Fruit fly (Drosophila melanogaster): ENCODE data around the gene CG11695.

The CG11695 gene

dm6 chrX:11616496-11616952 lies 39.8 kb downstream of the CG11695 start:
- no peak for TF ChIP-seq Vsx2 (GFP tag; optimal IDR thresholded peaks at IDR 0.05; ENCODE audit: partially characterized antibody)
- no peak for TF ChIP-seq pan (optimal IDR thresholded peaks at IDR 0.05)
- no peak for TF ChIP-seq Myc (optimal IDR thresholded peaks at IDR 0.05)
- no peak for TF ChIP-seq foxo (GFP tag; optimal IDR thresholded peaks at IDR 0.05)
- no peak for TF ChIP-seq Rel (GFP tag; optimal IDR thresholded peaks at IDR 0.05)
- TF ChIP-seq Rel (tag; optimal IDR thresholded peaks at IDR 0.05), result no peak
- TF ChIP-seq sage (GFP tag; optimal IDR thresholded peaks at IDR 0.05), result no peak
- no peak for TF ChIP-seq GATAd (GFP tag; optimal IDR thresholded peaks at IDR 0.05)
- TF ChIP-seq fru (GFP tag; optimal IDR thresholded peaks at IDR 0.05), result no peak
- no peak for TF ChIP-seq Mio (GFP tag; optimal IDR thresholded peaks at IDR 0.05)
- TF ChIP-seq br (GFP tag; optimal IDR thresholded peaks at IDR 0.05), result no peak
- TF ChIP-seq dsf (GFP tag; optimal IDR thresholded peaks at IDR 0.05; ENCODE audit: borderline replicate concordance), result no peak
- no peak for TF ChIP-seq jim (GFP tag; optimal IDR thresholded peaks at IDR 0.05)
- TF ChIP-seq woc (GFP tag; optimal IDR thresholded peaks at IDR 0.05), result no peak
- TF ChIP-seq OdsH (GFP tag; optimal IDR thresholded peaks at IDR 0.05), result no peak
- TF ChIP-seq rgr (GFP tag; optimal IDR thresholded peaks at IDR 0.05), result no peak
- TF ChIP-seq usp (GFP tag; optimal IDR thresholded peaks at IDR 0.05), result no peak
- TF ChIP-seq Hr78 (GFP tag; optimal IDR thresholded peaks at IDR 0.05), result no peak

- no peak for TF ChIP-seq jim (GFP tag; optimal IDR thresholded peaks at IDR 0.05)
- TF ChIP-seq CG9705 (GFP tag; optimal IDR thresholded peaks at IDR 0.05), result no peak
- no peak for TF ChIP-seq h (GFP tag; optimal IDR thresholded peaks at IDR 0.05)
- no peak for TF ChIP-seq Abd-B (GFP tag; optimal IDR thresholded peaks at IDR 0.05)
- no peak for TF ChIP-seq br (GFP tag; optimal IDR thresholded peaks at IDR 0.05)
- no peak for TF ChIP-seq sv (GFP tag; optimal IDR thresholded peaks at IDR 0.05)
- no peak for TF ChIP-seq brk (GFP tag; optimal IDR thresholded peaks at IDR 0.05)
- no peak for TF ChIP-seq Jra (GFP tag; optimal IDR thresholded peaks at IDR 0.05)
- no peak for TF ChIP-seq CG32264 (GFP tag; optimal IDR thresholded peaks at IDR 0.05)
- no peak for TF ChIP-seq woc (GFP tag; optimal IDR thresholded peaks at IDR 0.05)
- no peak for TF ChIP-seq Hr83 (GFP tag; optimal IDR thresholded peaks at IDR 0.05; ENCODE audit: poor library complexity, severe bottlenecking)
- no peak for TF ChIP-seq CrebA (GFP tag; optimal IDR thresholded peaks at IDR 0.05; ENCODE audit: borderline replicate concordance)
- no peak for TF ChIP-seq Hnf4 (GFP tag; optimal IDR thresholded peaks at IDR 0.05)
- no peak for TF ChIP-seq tai (GFP tag; optimal IDR thresholded peaks at IDR 0.05)
- no peak for TF ChIP-seq Mio (GFP tag; optimal IDR thresholded peaks at IDR 0.05)
- TF ChIP-seq foxo (GFP tag; optimal IDR thresholded peaks at IDR 0.05), result no peak
- no peak for TF ChIP-seq dsf (GFP tag; optimal IDR thresholded peaks at IDR 0.05; ENCODE audit: borderline replicate concordance)
- TF ChIP-seq N (GFP tag; optimal IDR thresholded peaks at IDR 0.05), result no peak
Measured at dm6 chrX:11619617-11620016, 42.9 kb downstream of the CG11695 start.

- TF ChIP-seq CG9705 (GFP tag; optimal IDR thresholded peaks at IDR 0.05) (no peak), dl (GFP tag; optimal IDR thresholded peaks at IDR 0.05; ENCODE audit: insufficient read depth in 1 of 2, partially characterized antibody in 2 of 2) (no peak), pan (optimal IDR thresholded peaks at IDR 0.05) (no peak), rgr (GFP tag; optimal IDR thresholded peaks at IDR 0.05) (no peak), Jra (GFP tag; optimal IDR thresholded peaks at IDR 0.05) (no peak), GATAd (GFP tag; optimal IDR thresholded peaks at IDR 0.05) (no peak), Hr78 (GFP tag; optimal IDR thresholded peaks at IDR 0.05) (no peak), Rel (GFP tag; optimal IDR thresholded peaks at IDR 0.05) (no peak), Rel (tag; optimal IDR thresholded peaks at IDR 0.05) (no peak), br (GFP tag; optimal IDR thresholded peaks at IDR 0.05) (no peak), Hr83 (GFP tag; optimal IDR thresholded peaks at IDR 0.05; ENCODE audit: poor library complexity, severe bottlenecking) (no peak), fru (GFP tag; optimal IDR thresholded peaks at IDR 0.05) (no peak), sv (GFP tag; optimal IDR thresholded peaks at IDR 0.05) (no peak), psq (GFP tag; optimal IDR thresholded peaks at IDR 0.05) (no peak), Myc (optimal IDR thresholded peaks at IDR 0.05) (no peak), HLH106 (tag; optimal IDR thresholded peaks at IDR 0.05) (no peak), CG32264 (GFP tag; optimal IDR thresholded peaks at IDR 0.05) (no peak), lola (GFP tag; optimal IDR thresholded peaks at IDR 0.05) (no peak), CrebA (GFP tag; optimal IDR thresholded peaks at IDR 0.05; ENCODE audit: borderline replicate concordance) (no peak), foxo (GFP tag; optimal IDR thresholded peaks at IDR 0.05) (no peak), usp (GFP tag; optimal IDR thresholded peaks at IDR 0.05) (no peak)
Measured at dm6 chrX:11620527-11620926, 43.8 kb downstream of the CG11695 start.

Measured in whole organism, wandering third instar larva.